Fruit fly (Drosophila melanogaster): ENCODE measurements around the gene sba.

The sba gene

DNA sequence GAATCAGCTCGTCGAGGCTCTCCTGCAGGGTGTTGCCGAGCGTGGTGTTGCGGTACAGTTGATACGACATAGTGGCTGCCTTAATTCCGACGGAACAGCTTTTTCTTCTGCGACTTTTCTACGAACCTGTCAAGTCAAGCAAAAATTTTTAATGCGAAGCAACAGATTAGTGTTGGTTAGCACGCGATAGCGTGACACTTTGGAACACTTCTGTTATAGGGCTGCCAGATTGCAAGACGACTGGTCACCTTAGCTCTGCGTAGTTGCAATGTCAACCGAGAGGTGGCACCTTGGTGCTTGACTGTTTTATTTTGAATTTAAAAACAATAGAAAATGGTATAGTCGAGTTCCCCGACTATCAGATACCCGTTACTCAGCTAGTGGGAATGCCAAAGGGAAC lies 31.9 kb downstream of the sba start, which contains the start of gene TfIIA-S (continued):
- TF ChIP-seq ewg (GFP tag; optimal IDR thresholded peaks at IDR 0.05) (peak; percentile 55), CG11456 (GFP tag; IDR thresholded peaks at IDR 0.05) (no peak), Fer3 (tag; optimal IDR thresholded peaks at IDR 0.05) (peak; percentile 70), seq (GFP tag; IDR thresholded peaks at IDR 0.05) (no peak), CG10979 (tag; optimal IDR thresholded peaks at IDR 0.05) (peak; percentile 90), danr (GFP tag; IDR thresholded peaks at IDR 0.05) (no peak), pan (optimal IDR thresholded peaks at IDR 0.05) (no peak), pan (GFP tag; optimal IDR thresholded peaks at IDR 0.05 in 1 of 2, IDR thresholded peaks at IDR 0.05 in 1 of 2) (no peak), zf30C (GFP tag; optimal IDR thresholded peaks at IDR 0.05) (no peak), grn (GFP tag; optimal IDR thresholded peaks at IDR 0.05) (peak; percentile 42), tna (GFP tag; IDR thresholded peaks at IDR 0.05; ENCODE audit: partially characterized antibody) (no peak), salm (tag; optimal IDR thresholded peaks at IDR 0.05) (no peak), Dll (GFP tag; IDR thresholded peaks at IDR 0.05; ENCODE audit: partially characterized antibody) (no peak), sisA (GFP tag; IDR thresholded peaks at IDR 0.05) (no peak), lola (GFP tag; optimal IDR thresholded peaks at IDR 0.05) (no peak), CG10274 (GFP tag; optimal IDR thresholded peaks at IDR 0.05) (no peak), chm (GFP tag; IDR thresholded peaks at IDR 0.05) (no peak), CG6765 (GFP tag; optimal IDR thresholded peaks at IDR 0.05) (peak; percentile 42), Stat92E (GFP tag; optimal IDR thresholded peaks at IDR 0.05) (no peak), Blimp-1 (GFP tag; optimal IDR thresholded peaks at IDR 0.05) (no peak), oc (tag; optimal IDR thresholded peaks at IDR 0.05) (peak; percentile 43), CG10565 (GFP tag; optimal IDR thresholded peaks at IDR 0.05) (no peak), jing (GFP tag; optimal IDR thresholded peaks at IDR 0.05) (no peak), MBD-R2 (GFP tag; IDR thresholded peaks at IDR 0.05) (no peak), CG32532 (GFP tag; IDR thresholded peaks at IDR 0.05) (no peak), wor (GFP tag; IDR thresholded peaks at IDR 0.05) (no peak), CG4282 (GFP tag; optimal IDR thresholded peaks at IDR 0.05) (peak; percentile 91), btn (GFP tag; optimal IDR thresholded peaks at IDR 0.05) (peak; percentile 39), CG15479 (GFP tag; optimal IDR thresholded peaks at IDR 0.05) (no peak), CG11504 (tag; optimal IDR thresholded peaks at IDR 0.05) (no peak), CG6175 (GFP tag; IDR thresholded peaks at IDR 0.05) (no peak), HmgD (GFP tag; optimal IDR thresholded peaks at IDR 0.05) (peak; percentile 93), gt (GFP tag; IDR thresholded peaks at IDR 0.05) (no peak), D (optimal IDR thresholded peaks at IDR 0.05) (no peak), D (GFP tag; optimal IDR thresholded peaks at IDR 0.05) (peak; percentile 40), sens-2 (GFP tag; IDR thresholded peaks at IDR 0.05) (no peak), aop (GFP tag; IDR thresholded peaks at IDR 0.05) (no peak), dimm (GFP tag; IDR thresholded peaks at IDR 0.05) (no peak), al (GFP tag; IDR thresholded peaks at IDR 0.05) (no peak), fd3F (GFP tag; optimal IDR thresholded peaks at IDR 0.05) (peak; percentile 37), CG16815 (GFP tag; optimal IDR thresholded peaks at IDR 0.05) (peak; percentile 64), repo (GFP tag; optimal IDR thresholded peaks at IDR 0.05) (peak; percentile 86), CG13424 (tag; optimal IDR thresholded peaks at IDR 0.05) (peak; percentile 56), dpn (GFP tag; optimal IDR thresholded peaks at IDR 0.05) (peak; percentile 86 to 91), dmrt11E (tag; optimal IDR thresholded peaks at IDR 0.05) (peak; percentile 36), yki (optimal IDR thresholded peaks at IDR 0.05) (no peak), z (GFP tag; IDR thresholded peaks at IDR 0.05) (no peak), corto (GFP tag; optimal IDR thresholded peaks at IDR 0.05) (no peak), Lim3 (GFP tag; IDR thresholded peaks at IDR 0.05) (no peak), CG3407 (GFP tag; optimal IDR thresholded peaks at IDR 0.05) (peak; percentile 46), sd (tag; optimal IDR thresholded peaks at IDR 0.05) (no peak), vnd (GFP tag; IDR thresholded peaks at IDR 0.05; ENCODE audit: partially characterized antibody) (no peak)

All from whole organism, embryonic.